Worm (Caenorhabditis elegans) whole organism, L2 larva: ENCODE results near the gene timp-1.

Experiments used
- C34F6.9 ChIP-seq: fragments of 150-350 bp; optimal IDR thresholded peaks from 2 replicates; lab custom pipeline; 2014; ENCODE audit warnings: missing biosample characterization, missing genetic modification characterization
- F13H6.1 ChIP-seq: sonication (generic microtip); optimal IDR thresholded peaks from 2 replicates; lab custom pipeline; 2016; ENCODE audit warnings: missing genetic modification characterization, missing compliant biosample characterization
- R02D3.7 ChIP-seq: fragments of 150-350 bp; optimal IDR thresholded peaks from 2 replicates; lab custom pipeline; 2014; ENCODE audit warnings: missing biosample characterization, missing genetic modification characterization
- ZK546.5 ChIP-seq: sonication (generic microtip); optimal IDR thresholded peaks from 2 replicates; lab custom pipeline; 2017; ENCODE audit warnings: missing biosample characterization, missing genetic modification characterization
- alr-1 ChIP-seq: fragments of 150-350 bp; optimal IDR thresholded peaks from 2 replicates; lab custom pipeline; 2014; ENCODE audit warnings: missing biosample characterization, missing genetic modification characterization
- ama-1 ChIP-seq: fragments of 150-350 bp; optimal IDR thresholded peaks from 2 replicates; lab custom pipeline; 2018; ENCODE audit warnings: inconsistent platforms
- ceh-16 ChIP-seq: fragments of 150-350 bp; optimal IDR thresholded peaks from 2 replicates; lab custom pipeline; 2014; ENCODE audit warnings: missing biosample characterization, missing genetic modification characterization
- ceh-82 ChIP-seq: fragments of 150-350 bp; optimal IDR thresholded peaks from 2 replicates; lab custom pipeline; 2014; ENCODE audit warnings: missing biosample characterization, missing genetic modification characterization
- crh-2 ChIP-seq: sonication (generic microtip); optimal IDR thresholded peaks from 2 replicates; lab custom pipeline; 2017; ENCODE audit warnings: missing biosample characterization, missing genetic modification characterization
- dmd-4 ChIP-seq: sonication (generic microtip); optimal IDR thresholded peaks from 2 replicates; lab custom pipeline; 2017; ENCODE audit warnings: missing biosample characterization, missing genetic modification characterization
- elt-1 ChIP-seq: fragments of 150-350 bp; optimal IDR thresholded peaks from 2 replicates; lab custom pipeline; 2014; ENCODE audit warnings: missing biosample characterization, missing genetic modification characterization
- elt-3 ChIP-seq: sonication (generic microtip); optimal IDR thresholded peaks from 2 replicates; lab custom pipeline; 2017; ENCODE audit warnings: missing biosample characterization, missing genetic modification characterization
- fos-1 ChIP-seq: fragments of 150-350 bp; optimal IDR thresholded peaks from 2 replicates; lab custom pipeline; 2014; ENCODE audit warnings: missing biosample characterization, missing genetic modification characterization
- gmeb-1 ChIP-seq: fragments of 150-350 bp; optimal IDR thresholded peaks from 2 replicates; lab custom pipeline; 2014; ENCODE audit warnings: missing biosample characterization, missing genetic modification characterization
- lin-11 ChIP-seq: fragments of 150-350 bp; sonication (generic microtip); optimal IDR thresholded peaks from 2 replicates; lab custom pipeline; 2014; ENCODE audit warnings: missing biosample characterization, missing genetic modification characterization, inconsistent platforms, mixed read lengths
- lin-13 ChIP-seq: fragments of 150-350 bp; optimal IDR thresholded peaks from 2 replicates; lab custom pipeline; 2014; ENCODE audit warnings: missing biosample characterization, missing genetic modification reagents, missing genetic modification characterization
- lin-39 ChIP-seq: fragments of 150-350 bp; optimal IDR thresholded peaks from 2 replicates; lab custom pipeline; 2014; ENCODE audit warnings: missing biosample characterization, missing genetic modification reagents, missing genetic modification characterization
- lsy-2 ChIP-seq, 2 experiments: fragments of 150-350 bp in 1 of 2; sonication (generic microtip) in 1 of 2; optimal IDR thresholded peaks; 2 replicates each; lab custom pipeline; 2014 to 2017; ENCODE audit warnings: missing biosample characterization in 2 of 2, missing genetic modification characterization in 2 of 2
- mab-5 ChIP-seq: fragments of 150-350 bp; optimal IDR thresholded peaks from 2 replicates; lab custom pipeline; 2014; ENCODE audit warnings: missing biosample characterization, missing genetic modification characterization
- mdl-1 ChIP-seq, 2 experiments: fragments of 150-350 bp in 1 of 2; sonication (generic microtip) in 1 of 2; optimal IDR thresholded peaks; 2 replicates each; lab custom pipeline; 2017; ENCODE audit warnings: missing biosample characterization in 2 of 2, missing genetic modification characterization in 2 of 2
- nhr-11 ChIP-seq: fragments of 150-350 bp; optimal IDR thresholded peaks from 2 replicates; lab custom pipeline; 2014; ENCODE audit warnings: missing biosample characterization, missing genetic modification characterization
- nhr-129 ChIP-seq: fragments of 150-350 bp; optimal IDR thresholded peaks from 2 replicates; lab custom pipeline; 2014; ENCODE audit warnings: missing biosample characterization, missing genetic modification characterization
- nhr-21 ChIP-seq: fragments of 150-350 bp; optimal IDR thresholded peaks from 2 replicates; lab custom pipeline; 2014; ENCODE audit warnings: missing biosample characterization, missing genetic modification characterization
- nhr-23 ChIP-seq: fragments of 150-350 bp; optimal IDR thresholded peaks from 2 replicates; lab custom pipeline; 2014; ENCODE audit warnings: missing biosample characterization, missing genetic modification reagents, missing genetic modification characterization
- nhr-25 ChIP-seq: fragments of 150-350 bp; sonication (generic microtip); optimal IDR thresholded peaks from 3 replicates; lab custom pipeline; 2014; ENCODE audit warnings: missing biosample characterization, missing genetic modification characterization
- nhr-6 ChIP-seq: fragments of 150-350 bp; optimal IDR thresholded peaks from 2 replicates; lab custom pipeline; 2014; ENCODE audit warnings: missing biosample characterization, missing genetic modification characterization
- peb-1 ChIP-seq: fragments of 150-350 bp; optimal IDR thresholded peaks from 2 replicates; lab custom pipeline; 2014; ENCODE audit warnings: missing biosample characterization, missing genetic modification characterization
- sem-4 ChIP-seq: fragments of 150-350 bp; optimal IDR thresholded peaks from 2 replicates; lab custom pipeline; 2014; ENCODE audit warnings: missing biosample characterization, missing genetic modification reagents, missing genetic modification characterization
- skn-1 ChIP-seq: sonication (generic microtip); optimal IDR thresholded peaks from 2 replicates; lab custom pipeline; 2017; ENCODE audit warnings: missing biosample characterization, missing genetic modification characterization
- sma-3 ChIP-seq: sonication (generic microtip); optimal IDR thresholded peaks from 2 replicates; lab custom pipeline; 2016; ENCODE audit warnings: missing genetic modification reagents, missing genetic modification characterization, missing compliant biosample characterization
- sma-9 ChIP-seq, 2 experiments: fragments of 150-350 bp in 1 of 2; sonication (generic microtip) in 1 of 2; optimal IDR thresholded peaks; 2 replicates each; lab custom pipeline; 2014 to 2016; ENCODE audit warnings: missing genetic modification characterization in 2 of 2, mild to moderate bottlenecking in 1 of 2, missing biosample characterization in 1 of 2, missing compliant biosample characterization in 1 of 2, missing genetic modification reagents in 1 of 2, moderate library complexity in 1 of 2
- snpc-4 ChIP-seq: fragments of 150-350 bp; optimal IDR thresholded peaks from 2 replicates; lab custom pipeline; 2014; ENCODE audit warnings: missing biosample characterization, missing genetic modification characterization
- unc-39 ChIP-seq: fragments of 150-350 bp; optimal IDR thresholded peaks from 2 replicates; lab custom pipeline; 2014; ENCODE audit warnings: missing biosample characterization, missing genetic modification characterization
- unc-55 ChIP-seq: fragments of 150-350 bp; sonication (generic microtip); optimal IDR thresholded peaks from 3 replicates; lab custom pipeline; 2014; ENCODE audit warnings: missing biosample characterization, missing genetic modification reagents, missing genetic modification characterization

timp-1 gene

ce11 chrV:8238290-8238689 is 31.3 kb downstream of the timp-1 start, which contains the start of gene rol-3:
Gene rol-3 (minus strand): TSS chrV:8238409.
- peak; percentile 60 for TF ChIP-seq nhr-21 (tag; lab: Kevin White, UChicago)
- no peak for TF ChIP-seq unc-55
- no peak for TF ChIP-seq nhr-129 (tag; lab: Kevin White, UChicago)
- TF ChIP-seq sma-3 (GFP tag; lab: Kevin White, UChicago) = peak; percentile 3
- TF ChIP-seq fos-1 (tag; lab: Kevin White, UChicago) = peak; percentile 26
- no peak for TF ChIP-seq C34F6.9 (tag; lab: Kevin White, UChicago)
- peak in 1 of 2 experiments; percentile 44 for TF ChIP-seq lsy-2 (tag; optimal IDR thresholded peaks at IDR 0.05; lab: Kevin White, UChicago)

ce11 chrV:8239928-8240327 is 32.9 kb downstream of the timp-1 start, which contains the start of gene C16D9.3:
Gene C16D9.3 (minus strand): TSS chrV:8240028.
- no peak for TF ChIP-seq ceh-16 (tag; lab: Kevin White, UChicago)
- no peak for TF ChIP-seq crh-2 (tag; lab: Kevin White, UChicago)
- no peak for TF ChIP-seq gmeb-1
- TF ChIP-seq nhr-25 (tag; lab: Kevin White, UChicago) = no peak
- TF ChIP-seq unc-39 (tag; lab: Kevin White, UChicago) = no peak
- TF ChIP-seq C34F6.9 (tag; lab: Kevin White, UChicago) = no peak
- no peak for TF ChIP-seq ama-1 (lab: Kevin White, UChicago)
- no peak for TF ChIP-seq snpc-4
- TF ChIP-seq nhr-11 (tag; lab: Kevin White, UChicago) = no peak
- TF ChIP-seq skn-1 (tag; lab: Kevin White, UChicago) = no peak

ce11 chrV:8242798-8243197 is 35.8 kb downstream of the timp-1 start, which contains the start of gene C16D9.4:
Gene C16D9.4 (minus strand): TSS chrV:8242898.
- no peak for TF ChIP-seq elt-3 (tag; lab: Kevin White, UChicago)
- no peak for TF ChIP-seq R02D3.7
- TF ChIP-seq alr-1 (tag; lab: Kevin White, UChicago) = no peak
- no peak for TF ChIP-seq elt-1
- no peak for TF ChIP-seq sem-4 (tag; lab: Kevin White, UChicago)
- no peak for TF ChIP-seq unc-55
- no peak for TF ChIP-seq peb-1 (tag; lab: Kevin White, UChicago)
- no peak for TF ChIP-seq nhr-6

- TF ChIP-seq elt-1 (no peak), fos-1 (tag; lab: Kevin White, UChicago) (peak; percentile 73)
Measured at ce11 chrV:8243201-8243600, 36.2 kb downstream of the timp-1 start.

ce11 chrV:8245457-8245856 is 38.4 kb downstream of the timp-1 start, which contains the start of gene C16D9.5:
Gene C16D9.5 (minus strand): TSS chrV:8245557.
- TF ChIP-seq sma-9 (GFP tag; optimal IDR thresholded peaks at IDR 0.05; lab: Kevin White, UChicago) = no peak
- TF ChIP-seq sma-9 (tag; optimal IDR thresholded peaks at IDR 0.05; lab: Kevin White, UChicago) = no peak
- TF ChIP-seq nhr-23 (tag; lab: Kevin White, UChicago) = no peak
- no peak for TF ChIP-seq ceh-16 (tag; lab: Kevin White, UChicago)
- no peak for TF ChIP-seq mab-5 (tag; lab: Kevin White, UChicago)
- no peak for TF ChIP-seq unc-55
- TF ChIP-seq mdl-1 (tag; optimal IDR thresholded peaks at IDR 0.05; lab: Kevin White, UChicago) = no peak
- no peak for TF ChIP-seq lin-39
- no peak for TF ChIP-seq nhr-129 (tag; lab: Kevin White, UChicago)
- TF ChIP-seq ZK546.5 (tag; lab: Kevin White, UChicago) = no peak
- no peak for TF ChIP-seq dmd-4 (tag; lab: Kevin White, UChicago)
- TF ChIP-seq nhr-6 = no peak
- no peak for TF ChIP-seq sem-4 (tag; lab: Kevin White, UChicago)
- no peak for TF ChIP-seq F13H6.1 (tag; lab: Kevin White, UChicago)
- no peak for TF ChIP-seq ceh-82 (tag; lab: Kevin White, UChicago)
- TF ChIP-seq crh-2 (tag; lab: Kevin White, UChicago) = no peak
- TF ChIP-seq lin-11 (tag; lab: Kevin White, UChicago) = no peak
- TF ChIP-seq lsy-2 (tag; optimal IDR thresholded peaks at IDR 0.05; lab: Kevin White, UChicago) = no peak
- no peak for TF ChIP-seq lin-13 (GFP tag; lab: Kevin White, UChicago)
- TF ChIP-seq, all 48 proteins: peak for 0
